Fruit fly (Drosophila melanogaster): Measurements from ENCODE around the gene Yod1.
A peak's percentile ranks its signal among the peaks of the same experiment; 100 is the strongest.

Yod1 gene

DNA sequence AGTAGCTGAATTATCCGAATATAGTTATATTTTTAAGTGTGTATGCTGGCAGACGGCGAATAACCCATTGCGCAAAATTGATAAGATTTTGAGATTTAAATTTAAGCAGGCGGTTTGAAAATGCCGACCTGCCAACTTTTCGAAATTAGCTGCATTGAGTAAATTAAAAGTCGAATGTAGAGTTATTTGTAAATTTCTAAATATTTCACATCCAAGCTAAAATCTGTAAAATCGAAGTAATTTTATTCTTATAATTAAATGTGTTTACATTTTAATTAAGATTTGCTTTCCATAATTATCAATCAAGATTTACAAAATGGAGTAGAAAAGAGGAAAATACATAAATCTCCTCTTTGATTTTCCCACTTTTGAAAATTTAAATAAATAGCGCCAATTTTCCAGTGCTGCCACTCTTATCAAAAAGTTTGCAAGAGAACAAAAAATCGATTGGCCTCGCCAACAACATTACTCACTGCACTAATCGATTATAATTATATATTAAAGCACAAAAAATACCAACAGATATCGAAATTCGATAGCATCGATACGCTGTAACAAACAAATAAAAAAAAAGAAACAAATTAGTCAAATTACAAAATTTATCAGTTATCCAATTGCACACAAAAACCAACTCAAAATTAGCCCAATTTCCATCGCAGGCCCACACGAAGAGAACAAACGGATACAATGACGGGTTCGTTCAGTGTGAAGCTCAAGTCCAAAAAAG is at the start of gene Yod1 (continued):
- TF ChIP-seq CG17568 (GFP tag; optimal IDR thresholded peaks at IDR 0.05) (no peak), zen (tag; optimal IDR thresholded peaks at IDR 0.05) (peak; percentile 1), z (GFP tag; IDR thresholded peaks at IDR 0.05) (no peak), Awh (GFP tag; IDR thresholded peaks at IDR 0.05) (no peak), MTF-1 (GFP tag; optimal IDR thresholded peaks at IDR 0.05; ENCODE audit: borderline replicate concordance) (no peak), CG18764 (GFP tag; optimal IDR thresholded peaks at IDR 0.05) (no peak), ap (GFP tag; IDR thresholded peaks at IDR 0.05) (no peak), sd (tag; optimal IDR thresholded peaks at IDR 0.05) (peak; percentile 47), chinmo (GFP tag; IDR thresholded peaks at IDR 0.05; ENCODE audit: partially characterized antibody) (0 out of 4 replicates have a peak, but pooled peaks have one; percentile 59), CG12299 (tag; optimal IDR thresholded peaks at IDR 0.05) (no peak), phol (tag; optimal IDR thresholded peaks at IDR 0.05) (peak; percentile 28), ssp (GFP tag; IDR thresholded peaks at IDR 0.05) (no peak), pnt (GFP tag; optimal IDR thresholded peaks at IDR 0.05) (no peak), zen2 (GFP tag; IDR thresholded peaks at IDR 0.05; ENCODE audit: partially characterized antibody) (peak; percentile 45; the same call in 1 of the 3 replicates), knrl (GFP tag; IDR thresholded peaks at IDR 0.05; ENCODE audit: partially characterized antibody) (peak; percentile 62), CG8944 (GFP tag; optimal IDR thresholded peaks at IDR 0.05) (no peak), p53 (GFP tag; optimal IDR thresholded peaks at IDR 0.05) (no peak), CG4424 (GFP tag; optimal IDR thresholded peaks at IDR 0.05) (no peak), gem (tag; optimal IDR thresholded peaks at IDR 0.05) (peak; percentile 18), dpn (GFP tag; optimal IDR thresholded peaks at IDR 0.05) (no peak), Stat92E (GFP tag; optimal IDR thresholded peaks at IDR 0.05) (peak in 1 of 3 experiments; percentile 12), CHES-1-like (GFP tag; optimal IDR thresholded peaks at IDR 0.05) (no peak), al (GFP tag; IDR thresholded peaks at IDR 0.05) (no peak), pb (GFP tag; optimal IDR thresholded peaks at IDR 0.05) (no peak), sima (GFP tag; optimal IDR thresholded peaks at IDR 0.05) (no peak), Mad (GFP tag; optimal IDR thresholded peaks at IDR 0.05) (no peak), CG6175 (GFP tag; IDR thresholded peaks at IDR 0.05) (no peak), CG17186 (GFP tag; optimal IDR thresholded peaks at IDR 0.05) (no peak), CG6254 (GFP tag; optimal IDR thresholded peaks at IDR 0.05) (no peak), mirr (GFP tag; optimal IDR thresholded peaks at IDR 0.05) (no peak), Hmr (GFP tag; optimal IDR thresholded peaks at IDR 0.05) (no peak), CG10462 (GFP tag; optimal IDR thresholded peaks at IDR 0.05) (no peak), ftz-f1 (GFP tag; optimal IDR thresholded peaks at IDR 0.05) (no peak), Hr78 (GFP tag; optimal IDR thresholded peaks at IDR 0.05) (peak in 1 of 2 experiments; percentile 65), CG2129 (GFP tag; IDR thresholded peaks at IDR 0.05; ENCODE audit: partially characterized antibody) (peak; percentile 21; the same call in 1 of the 2 replicates), Mrtf (GFP tag; IDR thresholded peaks at IDR 0.05) (no peak), CG12219 (GFP tag; optimal IDR thresholded peaks at IDR 0.05) (no peak), CG1832 (GFP tag; optimal IDR thresholded peaks at IDR 0.05) (no peak), pzg (GFP tag; optimal IDR thresholded peaks at IDR 0.05) (peak; percentile 63), chif (GFP tag; optimal IDR thresholded peaks at IDR 0.05) (no peak), CTCF (GFP tag; optimal IDR thresholded peaks at IDR 0.05) (peak; percentile 63), CG9609 (GFP tag; optimal IDR thresholded peaks at IDR 0.05) (no peak), CG17802 (tag; optimal IDR thresholded peaks at IDR 0.05) (no peak), vfl (GFP tag; optimal IDR thresholded peaks at IDR 0.05) (no peak), CG34224 (GFP tag; IDR thresholded peaks at IDR 0.05; ENCODE audit: partially characterized antibody) (peak; percentile 87), CG3847 (GFP tag; IDR thresholded peaks at IDR 0.05) (peak; percentile 13; the same call in 1 of the 2 replicates), CG34376 (GFP tag; optimal IDR thresholded peaks at IDR 0.05) (no peak), MESR4 (GFP tag; optimal IDR thresholded peaks at IDR 0.05) (peak; percentile 76), Ptx1 (GFP tag; IDR thresholded peaks at IDR 0.05) (no peak)

Data from whole organism, embryonic.